Fruit fly (Drosophila melanogaster): ENCODE results near the gene CG18265.
A peak's percentile ranks its signal among the peaks of the same experiment; 100 is the strongest.

CG18265 gene

dm6 chr3L:17488622-17489391 lies 49.6 kb downstream of the CG18265 start:
- TF ChIP-seq psq (optimal IDR thresholded peaks at IDR 0.05) (no peak), CG8478 (optimal IDR thresholded peaks at IDR 0.05) (no peak), Dll (optimal IDR thresholded peaks at IDR 0.05) (no peak), EcR (GFP tag; optimal IDR thresholded peaks at IDR 0.05) (no peak), usp (GFP tag; optimal IDR thresholded peaks at IDR 0.05) (no peak), pan (optimal IDR thresholded peaks at IDR 0.05) (no peak)

dm6 chr3L:17491646-17492045 lies 52.4 kb downstream of the CG18265 start:
- TF ChIP-seq CG8478 (optimal IDR thresholded peaks at IDR 0.05) (no peak), pan (optimal IDR thresholded peaks at IDR 0.05) (no peak), EcR (GFP tag; optimal IDR thresholded peaks at IDR 0.05) (no peak), psq (optimal IDR thresholded peaks at IDR 0.05) (no peak), usp (GFP tag; optimal IDR thresholded peaks at IDR 0.05) (no peak), Dll (optimal IDR thresholded peaks at IDR 0.05) (no peak)

dm6 chr3L:17493256-17493655 lies 54.1 kb downstream of the CG18265 start:
- TF ChIP-seq usp (GFP tag; optimal IDR thresholded peaks at IDR 0.05), result no peak
- no peak for TF ChIP-seq pan (optimal IDR thresholded peaks at IDR 0.05)
- no peak for TF ChIP-seq psq (optimal IDR thresholded peaks at IDR 0.05)
- no peak for TF ChIP-seq EcR (GFP tag; optimal IDR thresholded peaks at IDR 0.05)
- TF ChIP-seq Dll (optimal IDR thresholded peaks at IDR 0.05), result no peak
- no peak for TF ChIP-seq CG8478 (optimal IDR thresholded peaks at IDR 0.05)

- TF ChIP-seq CG8478 (optimal IDR thresholded peaks at IDR 0.05) (no peak), psq (optimal IDR thresholded peaks at IDR 0.05) (no peak), EcR (GFP tag; optimal IDR thresholded peaks at IDR 0.05) (no peak), Dll (optimal IDR thresholded peaks at IDR 0.05) (no peak), pan (optimal IDR thresholded peaks at IDR 0.05) (no peak), usp (GFP tag; optimal IDR thresholded peaks at IDR 0.05) (no peak)
Measured at dm6 chr3L:17493807-17494404, 54.7 kb downstream of the CG18265 start.

- TF ChIP-seq psq (optimal IDR thresholded peaks at IDR 0.05) (no peak), EcR (GFP tag; optimal IDR thresholded peaks at IDR 0.05) (no peak), CG8478 (optimal IDR thresholded peaks at IDR 0.05) (no peak)
Measured at dm6 chr3L:17494541-17494940, 55.3 kb downstream of the CG18265 start, which contains the start of gene edin. Gene edin, plus strand, starts transcription at chr3L:17494880.

dm6 chr3L:17495266-17495961 lies 56.2 kb downstream of the CG18265 start:
- TF ChIP-seq EcR (GFP tag; optimal IDR thresholded peaks at IDR 0.05) (peak; percentile 56 to 81), psq (optimal IDR thresholded peaks at IDR 0.05) (no peak), CG8478 (optimal IDR thresholded peaks at IDR 0.05) (no peak), pan (optimal IDR thresholded peaks at IDR 0.05) (no peak), usp (GFP tag; optimal IDR thresholded peaks at IDR 0.05) (no peak), Dll (optimal IDR thresholded peaks at IDR 0.05) (peak; percentile 19)

- TF ChIP-seq Dll (optimal IDR thresholded peaks at IDR 0.05), result no peak
- no peak for TF ChIP-seq psq (optimal IDR thresholded peaks at IDR 0.05)
- no peak for TF ChIP-seq usp (GFP tag; optimal IDR thresholded peaks at IDR 0.05)
- no peak for TF ChIP-seq pan (optimal IDR thresholded peaks at IDR 0.05)
- TF ChIP-seq CG8478 (optimal IDR thresholded peaks at IDR 0.05), result no peak
- no peak for TF ChIP-seq EcR (GFP tag; optimal IDR thresholded peaks at IDR 0.05)
Measured at dm6 chr3L:17496012-17496411, 56.8 kb downstream of the CG18265 start.

- no peak for TF ChIP-seq usp (GFP tag; optimal IDR thresholded peaks at IDR 0.05)
Measured at dm6 chr3L:17496871-17497492, 57.8 kb downstream of the CG18265 start.

- no peak for TF ChIP-seq usp (GFP tag; optimal IDR thresholded peaks at IDR 0.05)
- no peak for TF ChIP-seq Dll (optimal IDR thresholded peaks at IDR 0.05)
- no peak for TF ChIP-seq EcR (GFP tag; optimal IDR thresholded peaks at IDR 0.05)
- no peak for TF ChIP-seq pan (optimal IDR thresholded peaks at IDR 0.05)
- TF ChIP-seq CG8478 (optimal IDR thresholded peaks at IDR 0.05), result no peak
- TF ChIP-seq psq (optimal IDR thresholded peaks at IDR 0.05), result no peak
Measured at dm6 chr3L:17497969-17498368, 58.8 kb downstream of the CG18265 start.

dm6 chr3L:17498952-17499710 lies 59.9 kb downstream of the CG18265 start:
- TF ChIP-seq pan (optimal IDR thresholded peaks at IDR 0.05) (no peak), usp (GFP tag; optimal IDR thresholded peaks at IDR 0.05) (no peak), psq (optimal IDR thresholded peaks at IDR 0.05) (no peak), EcR (GFP tag; optimal IDR thresholded peaks at IDR 0.05) (peak in 1 of 2 experiments; percentile 88), CG8478 (optimal IDR thresholded peaks at IDR 0.05) (no peak), Dll (optimal IDR thresholded peaks at IDR 0.05) (no peak)

dm6 chr3L:17500315-17500985 lies 61.2 kb downstream of the CG18265 start:
- peak in 1 of 2 experiments; percentile 87 for TF ChIP-seq EcR (GFP tag; optimal IDR thresholded peaks at IDR 0.05)
- TF ChIP-seq Dll (optimal IDR thresholded peaks at IDR 0.05), result no peak
